Fruit fly (Drosophila melanogaster) whole organism, larva: Measurements from ENCODE around the gene CG13875.

Source experiments
- noc ChIP-seq: fragments of 200-800 bp; sonication (Bioruptor generic); optimal IDR thresholded peaks from 3 replicates; lab custom pipeline; 2019; ENCODE audit warnings: missing biosample characterization, mild to moderate bottlenecking, missing genetic modification characterization, moderate library complexity

The CG13875 gene

DNA sequence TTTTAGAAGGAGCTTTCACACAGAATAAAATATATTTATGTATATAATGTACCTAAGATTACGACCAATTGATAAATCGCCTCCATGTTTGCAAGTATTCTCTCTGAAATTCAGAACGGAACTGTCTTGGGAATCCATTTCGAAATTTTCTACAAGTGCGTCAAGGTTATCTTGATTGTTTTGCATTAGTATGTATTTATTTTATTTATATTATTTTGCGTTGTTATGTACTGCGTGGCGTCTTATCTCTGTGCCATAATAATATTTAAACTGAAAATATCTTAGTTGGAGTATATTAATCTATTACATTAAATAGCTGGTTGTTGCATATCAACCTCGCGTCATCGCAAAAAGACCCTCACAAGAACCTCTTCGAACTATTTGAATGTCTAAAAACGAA, 51.8 kb downstream of the CG13875 start, which contains the start of gene CG42846:
TSS of gene CG42846 (minus strand) at position 101 of the 400 bp plus-strand sequence.
- no peak for TF ChIP-seq noc
